Fruit fly (Drosophila melanogaster): ENCODE data around the gene Cpr67Fa2.

Cpr67Fa2 gene

dm6 chr3L:10903449-10903848 lies 11.9 kb downstream of the Cpr67Fa2 start:
- TF ChIP-seq Dll (optimal IDR thresholded peaks at IDR 0.05): no peak
- no peak for TF ChIP-seq EcR (GFP tag; optimal IDR thresholded peaks at IDR 0.05)
- TF ChIP-seq usp (GFP tag; optimal IDR thresholded peaks at IDR 0.05): no peak
- TF ChIP-seq pan (optimal IDR thresholded peaks at IDR 0.05): no peak
- TF ChIP-seq psq (optimal IDR thresholded peaks at IDR 0.05): no peak
- TF ChIP-seq CG8478 (optimal IDR thresholded peaks at IDR 0.05): no peak

- no peak for TF ChIP-seq Dll (optimal IDR thresholded peaks at IDR 0.05)
Observed at dm6 chr3L:10904770-10905169, 13.3 kb downstream of the Cpr67Fa2 start.

dm6 chr3L:10909612-10910011 lies 18.1 kb downstream of the Cpr67Fa2 start:
- no peak for TF ChIP-seq psq (optimal IDR thresholded peaks at IDR 0.05)
- no peak for TF ChIP-seq pan (optimal IDR thresholded peaks at IDR 0.05)
- no peak for TF ChIP-seq Dll (optimal IDR thresholded peaks at IDR 0.05)
- no peak for TF ChIP-seq EcR (GFP tag; optimal IDR thresholded peaks at IDR 0.05)
- TF ChIP-seq usp (GFP tag; optimal IDR thresholded peaks at IDR 0.05): no peak
- TF ChIP-seq CG8478 (optimal IDR thresholded peaks at IDR 0.05): no peak

dm6 chr3L:10913214-10913613 lies 21.7 kb downstream of the Cpr67Fa2 start:
- no peak for TF ChIP-seq Dll (optimal IDR thresholded peaks at IDR 0.05)
- no peak for TF ChIP-seq CG8478 (optimal IDR thresholded peaks at IDR 0.05)
- TF ChIP-seq EcR (GFP tag; optimal IDR thresholded peaks at IDR 0.05): no peak
- TF ChIP-seq pan (optimal IDR thresholded peaks at IDR 0.05): no peak
- no peak for TF ChIP-seq psq (optimal IDR thresholded peaks at IDR 0.05)
- no peak for TF ChIP-seq usp (GFP tag; optimal IDR thresholded peaks at IDR 0.05)

- TF ChIP-seq pan (optimal IDR thresholded peaks at IDR 0.05) (no peak), usp (GFP tag; optimal IDR thresholded peaks at IDR 0.05) (no peak), Dll (optimal IDR thresholded peaks at IDR 0.05) (no peak), psq (optimal IDR thresholded peaks at IDR 0.05) (no peak), EcR (GFP tag; optimal IDR thresholded peaks at IDR 0.05) (no peak), CG8478 (optimal IDR thresholded peaks at IDR 0.05) (no peak)
Observed at dm6 chr3L:10917263-10917662, 25.7 kb downstream of the Cpr67Fa2 start.

- no peak for TF ChIP-seq EcR (GFP tag; optimal IDR thresholded peaks at IDR 0.05)
- TF ChIP-seq psq (optimal IDR thresholded peaks at IDR 0.05): no peak
- TF ChIP-seq CG8478 (optimal IDR thresholded peaks at IDR 0.05): no peak
- TF ChIP-seq pan (optimal IDR thresholded peaks at IDR 0.05): no peak
- TF ChIP-seq usp (GFP tag; optimal IDR thresholded peaks at IDR 0.05): no peak
- TF ChIP-seq Dll (optimal IDR thresholded peaks at IDR 0.05): no peak
Observed at dm6 chr3L:10918454-10918853, 26.9 kb downstream of the Cpr67Fa2 start.

- TF ChIP-seq pan (optimal IDR thresholded peaks at IDR 0.05) (no peak), psq (optimal IDR thresholded peaks at IDR 0.05) (no peak), EcR (GFP tag; optimal IDR thresholded peaks at IDR 0.05) (no peak), usp (GFP tag; optimal IDR thresholded peaks at IDR 0.05) (no peak), Dll (optimal IDR thresholded peaks at IDR 0.05) (no peak), CG8478 (optimal IDR thresholded peaks at IDR 0.05) (no peak)
Observed at dm6 chr3L:10922973-10923372, 31.5 kb downstream of the Cpr67Fa2 start.

- TF ChIP-seq EcR (GFP tag; optimal IDR thresholded peaks at IDR 0.05) (no peak), Dll (optimal IDR thresholded peaks at IDR 0.05) (no peak)
Observed at dm6 chr3L:10924683-10925082, 33.2 kb downstream of the Cpr67Fa2 start.

- TF ChIP-seq pan (optimal IDR thresholded peaks at IDR 0.05): no peak
- no peak for TF ChIP-seq CG8478 (optimal IDR thresholded peaks at IDR 0.05)
- TF ChIP-seq psq (optimal IDR thresholded peaks at IDR 0.05): no peak
- TF ChIP-seq usp (GFP tag; optimal IDR thresholded peaks at IDR 0.05): no peak
- TF ChIP-seq Dll (optimal IDR thresholded peaks at IDR 0.05): no peak
- no peak for TF ChIP-seq EcR (GFP tag; optimal IDR thresholded peaks at IDR 0.05)
Observed at dm6 chr3L:10927349-10927748, 35.8 kb downstream of the Cpr67Fa2 start.

dm6 chr3L:10927953-10928352 lies 36.4 kb downstream of the Cpr67Fa2 start:
- no peak for TF ChIP-seq usp (GFP tag; optimal IDR thresholded peaks at IDR 0.05)
- TF ChIP-seq pan (optimal IDR thresholded peaks at IDR 0.05): no peak
- TF ChIP-seq EcR (GFP tag; optimal IDR thresholded peaks at IDR 0.05): no peak
- TF ChIP-seq Dll (optimal IDR thresholded peaks at IDR 0.05): no peak
- no peak for TF ChIP-seq psq (optimal IDR thresholded peaks at IDR 0.05)
- TF ChIP-seq CG8478 (optimal IDR thresholded peaks at IDR 0.05): no peak

- TF ChIP-seq EcR (GFP tag; optimal IDR thresholded peaks at IDR 0.05) (no peak), Dll (optimal IDR thresholded peaks at IDR 0.05) (no peak), pan (optimal IDR thresholded peaks at IDR 0.05) (peak; percentile 86)
Observed at dm6 chr3L:10928801-10929200, 37.3 kb downstream of the Cpr67Fa2 start.

dm6 chr3L:10931430-10931829 lies 39.9 kb downstream of the Cpr67Fa2 start:
- TF ChIP-seq Dll (optimal IDR thresholded peaks at IDR 0.05): no peak
- no peak for TF ChIP-seq EcR (GFP tag; optimal IDR thresholded peaks at IDR 0.05)
- TF ChIP-seq usp (GFP tag; optimal IDR thresholded peaks at IDR 0.05): no peak
- TF ChIP-seq CG8478 (optimal IDR thresholded peaks at IDR 0.05): no peak
- TF ChIP-seq pan (optimal IDR thresholded peaks at IDR 0.05): no peak

dm6 chr3L:10934983-10935539 lies 43.5 kb downstream of the Cpr67Fa2 start:
- TF ChIP-seq Dll (optimal IDR thresholded peaks at IDR 0.05): no peak
- TF ChIP-seq CG8478 (optimal IDR thresholded peaks at IDR 0.05): no peak
- peak; percentile 74 for TF ChIP-seq pan (optimal IDR thresholded peaks at IDR 0.05)
- TF ChIP-seq usp (GFP tag; optimal IDR thresholded peaks at IDR 0.05): no peak
- no peak for TF ChIP-seq psq (optimal IDR thresholded peaks at IDR 0.05)
